Worm (Caenorhabditis elegans): ENCODE results near the gene srd-64.

Gene srd-64

DNA sequence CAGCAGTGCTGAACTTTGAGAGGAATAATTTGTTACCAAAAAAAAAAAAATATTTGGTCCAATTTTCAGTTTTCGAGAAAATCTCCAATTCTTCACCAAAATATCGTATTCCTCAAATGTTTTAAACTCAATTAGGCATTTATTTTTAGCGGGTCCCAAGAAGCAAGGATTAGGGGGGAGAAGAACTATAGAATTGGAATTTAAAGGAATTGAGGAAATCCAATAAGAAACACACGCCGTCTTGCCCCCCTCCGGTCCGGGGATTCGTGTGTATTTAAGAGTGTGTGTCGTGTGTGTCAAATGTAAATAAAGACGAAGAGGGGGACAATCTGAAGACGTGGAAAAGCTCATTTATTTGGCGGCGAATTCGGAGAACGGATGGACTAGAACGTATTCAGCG, 38.5 kb upstream of the srd-64 start:
- TF ChIP-seq aha-1 (tag; optimal IDR thresholded peaks at IDR 0.05) (no peak), fkh-10 (GFP tag; optimal IDR thresholded peaks at IDR 0.05) (peak; percentile 47), efl-3 (GFP tag; optimal IDR thresholded peaks at IDR 0.05) (no peak), ceh-90 (tag; optimal IDR thresholded peaks at IDR 0.05) (no peak), irx-1 (tag; optimal IDR thresholded peaks at IDR 0.05) (no peak), sup-37 (GFP tag; optimal IDR thresholded peaks at IDR 0.05) (no peak), lin-14 (GFP tag; optimal IDR thresholded peaks at IDR 0.05) (peak; percentile 20), hpl-2 (GFP tag; optimal IDR thresholded peaks at IDR 0.05) (no peak), snu-23 (GFP tag; optimal IDR thresholded peaks at IDR 0.05) (no peak), nhr-85 (tag) (no peak), nhr-20 (tag; optimal IDR thresholded peaks at IDR 0.05) (no peak), fkh-8 (tag; optimal IDR thresholded peaks at IDR 0.05) (no peak), ama-1 (optimal IDR thresholded peaks at IDR 0.05) (no peak), pag-3 (tag; optimal IDR thresholded peaks at IDR 0.05; ENCODE audit: borderline replicate concordance, insufficient read depth) (no peak), Y116A8C.19 (tag; optimal IDR thresholded peaks at IDR 0.05; ENCODE audit: borderline replicate concordance) (no peak), lsy-2 (tag; optimal IDR thresholded peaks at IDR 0.05) (no peak)

DNA sequence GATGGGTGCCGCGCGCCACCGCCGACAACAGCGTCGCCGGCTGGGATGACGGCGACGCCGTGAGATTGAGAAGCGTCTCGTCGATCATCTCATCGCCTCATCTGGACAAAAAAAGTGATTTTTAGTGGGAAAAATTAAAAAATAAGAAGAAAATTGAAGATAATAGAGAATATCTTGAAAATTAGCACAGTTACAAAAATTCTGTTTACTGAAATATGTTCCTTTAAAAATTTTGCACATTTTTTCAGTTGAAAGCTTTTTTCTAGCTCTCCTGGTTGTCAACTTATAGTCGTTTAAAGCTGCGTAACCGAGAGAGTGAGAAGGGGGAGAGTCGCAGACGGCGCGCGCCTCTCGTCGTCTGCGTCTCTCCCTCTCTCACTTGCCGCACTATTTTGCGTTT, 38.1 kb upstream of the srd-64 start, which contains the start of gene ser-4:
TSS of gene ser-4 (minus strand) at position 101 of the 400 bp plus-strand sequence.
- no peak for TF ChIP-seq Y116A8C.19 (tag; optimal IDR thresholded peaks at IDR 0.05; ENCODE audit: borderline replicate concordance)
- TF ChIP-seq ceh-90 (tag; optimal IDR thresholded peaks at IDR 0.05) = no peak
- TF ChIP-seq ceh-8 (GFP tag; optimal IDR thresholded peaks at IDR 0.05) = no peak
- no peak for TF ChIP-seq jun-1 (tag; optimal IDR thresholded peaks at IDR 0.05)
- TF ChIP-seq unc-30 (tag; optimal IDR thresholded peaks at IDR 0.05) = no peak
- no peak for TF ChIP-seq nhr-47 (tag; optimal IDR thresholded peaks at IDR 0.05)
- no peak for TF ChIP-seq egl-27 (tag; optimal IDR thresholded peaks at IDR 0.05)
- TF ChIP-seq nhr-19 (GFP tag; conservative IDR thresholded peaks at IDR 0.05) = no peak
- no peak for TF ChIP-seq pax-3 (tag; optimal IDR thresholded peaks at IDR 0.05)
- TF ChIP-seq lin-35 (GFP tag; optimal IDR thresholded peaks at IDR 0.05) = no peak
- no peak for TF ChIP-seq rnt-1 (tag; optimal IDR thresholded peaks at IDR 0.05)

DNA sequence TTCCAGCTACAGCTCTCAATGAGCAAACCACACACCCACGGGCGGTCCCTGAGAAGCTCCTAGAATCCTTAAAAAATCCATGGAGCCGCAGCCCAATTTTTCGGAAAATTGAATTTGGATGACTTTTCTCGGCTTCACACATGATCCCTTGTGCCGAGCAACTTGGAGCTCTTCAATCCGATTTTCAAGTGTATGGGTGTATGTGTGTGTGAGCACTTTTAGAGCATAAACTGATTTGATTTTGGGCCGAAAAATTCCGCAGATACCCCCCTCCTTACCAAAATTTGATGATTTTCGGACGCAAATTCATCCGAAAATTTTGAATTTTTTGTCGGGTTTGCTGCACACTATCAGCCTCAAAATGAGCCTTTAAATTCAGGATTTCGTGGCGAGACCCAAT, 36.9 kb upstream of the srd-64 start:
- TF ChIP-seq fkh-10 (GFP tag; optimal IDR thresholded peaks at IDR 0.05) (peak; percentile 87), nhr-12 (tag; optimal IDR thresholded peaks at IDR 0.05) (no peak), ztf-4 (tag; optimal IDR thresholded peaks at IDR 0.05) (no peak), lin-13 (GFP tag; optimal IDR thresholded peaks at IDR 0.05) (no peak), nhr-11 (tag; optimal IDR thresholded peaks at IDR 0.05) (no peak), jun-1 (tag; optimal IDR thresholded peaks at IDR 0.05) (no peak), nhr-71 (tag; optimal IDR thresholded peaks at IDR 0.05) (peak; percentile 3), nhr-28 (tag; optimal IDR thresholded peaks at IDR 0.05) (no peak), swsn-7 (tag; optimal IDR thresholded peaks at IDR 0.05) (no peak), hpl-2 (GFP tag; optimal IDR thresholded peaks at IDR 0.05) (no peak), pqm-1 (tag; optimal IDR thresholded peaks at IDR 0.05) (no peak), lin-14 (GFP tag; optimal IDR thresholded peaks at IDR 0.05) (peak; percentile 62), C16A3.4 (tag; optimal IDR thresholded peaks at IDR 0.05) (no peak), unc-86 (tag; optimal IDR thresholded peaks at IDR 0.05) (no peak), ceh-88 (GFP tag; IDR thresholded peaks at IDR 0.05) (no peak), aha-1 (tag; optimal IDR thresholded peaks at IDR 0.05) (no peak), ceh-63 (GFP tag; optimal IDR thresholded peaks at IDR 0.05) (no peak), irx-1 (tag; optimal IDR thresholded peaks at IDR 0.05) (no peak), sptf-1 (tag; optimal IDR thresholded peaks at IDR 0.05) (no peak), fkh-4 (tag; optimal IDR thresholded peaks at IDR 0.05; ENCODE audit: borderline replicate concordance) (no peak), isw-1 (GFP tag; IDR thresholded peaks at IDR 0.05) (no peak), blmp-1 (tag; optimal IDR thresholded peaks at IDR 0.05) (no peak), lir-3 (tag; optimal IDR thresholded peaks at IDR 0.05; ENCODE audit: poor library complexity) (no peak), tlp-1 (tag; optimal IDR thresholded peaks at IDR 0.05) (no peak)

All from whole organism, L1 larva.